Worm (Caenorhabditis elegans) whole organism, young adult: ENCODE data around the gene C16D9.8.

Experiments
- F10E7.11 ChIP-seq: sonication (generic microtip); optimal IDR thresholded peaks from 2 replicates; lab custom pipeline; 2017; ENCODE audit warnings: mild to moderate bottlenecking, missing genetic modification characterization, moderate library complexity, missing compliant biosample characterization
- F22D6.2 ChIP-seq: sonication (generic microtip); optimal IDR thresholded peaks from 2 replicates; lab custom pipeline; 2016; ENCODE audit warnings: mild to moderate bottlenecking, missing genetic modification characterization, missing compliant biosample characterization
- F23B12.7 ChIP-seq: sonication (generic microtip); optimal IDR thresholded peaks from 2 replicates; lab custom pipeline; 2017; ENCODE audit warnings: missing genetic modification characterization, mild to moderate bottlenecking, missing compliant biosample characterization, antibody characterized with exemption, moderate library complexity; ENCODE audit not compliant: insufficient read depth
- F39B2.1 ChIP-seq: fragments of 200-800 bp; sonication (Bioruptor generic); IDR thresholded peaks from 2 replicates; pipeline ENCODE4 v1.3.6; 2022; ENCODE audit warnings: missing genetic modification reagents, missing genetic modification characterization, missing compliant biosample characterization
- F55B11.4 ChIP-seq: sonication (generic microtip); optimal IDR thresholded peaks from 2 replicates; lab custom pipeline; 2016; ENCODE audit warnings: missing compliant biosample characterization, missing genetic modification characterization, borderline replicate concordance; ENCODE audit not compliant: insufficient read depth
- F57C9.4 ChIP-seq: sonication (generic microtip); optimal IDR thresholded peaks from 2 replicates; lab custom pipeline; 2017; ENCODE audit warnings: mild to moderate bottlenecking, missing genetic modification characterization, missing compliant biosample characterization
- K12H6.12 ChIP-seq: fragments of 200-800 bp; sonication (Bioruptor generic); optimal IDR thresholded peaks from 2 replicates; lab custom pipeline; 2018; ENCODE audit warnings: mild to moderate bottlenecking, missing genetic modification characterization, missing compliant biosample characterization
- T07F8.4 ChIP-seq: sonication (generic microtip); optimal IDR thresholded peaks from 2 replicates; lab custom pipeline; 2016; ENCODE audit warnings: mild to moderate bottlenecking, missing genetic modification characterization, moderate library complexity, missing compliant biosample characterization
- Y53G8AR.9 ChIP-seq: fragments of 200-800 bp; sonication (Bioruptor generic); conservative IDR thresholded peaks from 2 replicates; pipeline ENCODE4 v1.3.6; 2022; ENCODE audit warnings: missing genetic modification reagents, missing genetic modification characterization, missing compliant biosample characterization
- Y67H2A.10 ChIP-seq: fragments of 200-800 bp; sonication (Bioruptor generic); conservative IDR thresholded peaks from 2 replicates; pipeline ENCODE4 v1.3.6; 2022; ENCODE audit warnings: missing genetic modification reagents, missing genetic modification characterization, missing compliant biosample characterization
- ZK185.1 ChIP-seq: sonication (generic microtip); optimal IDR thresholded peaks from 2 replicates; lab custom pipeline; 2016; ENCODE audit warnings: mild to moderate bottlenecking, missing genetic modification characterization, missing compliant biosample characterization; ENCODE audit not compliant: poor library complexity, severe bottlenecking
- aptf-2 ChIP-seq: fragments of 200-800 bp; sonication (Bioruptor generic); conservative IDR thresholded peaks from 2 replicates; pipeline ENCODE4 v1.3.6; 2022; ENCODE audit warnings: missing genetic modification reagents, missing genetic modification characterization, missing compliant biosample characterization
- aptf-3 ChIP-seq: fragments of 200-800 bp; sonication (Bioruptor generic); IDR thresholded peaks from 2 replicates; pipeline ENCODE4 v1.3.6; 2022; ENCODE audit warnings: missing genetic modification characterization, missing compliant biosample characterization
- bed-2 ChIP-seq: fragments of 200-800 bp; sonication (Bioruptor generic); IDR thresholded peaks from 2 replicates; pipeline ENCODE4 v1.3.6; 2022; ENCODE audit warnings: missing genetic modification reagents, missing genetic modification characterization, missing compliant biosample characterization
- ccch-3 ChIP-seq: fragments of 200-800 bp; sonication (Bioruptor generic); optimal IDR thresholded peaks from 2 replicates; lab custom pipeline; 2018; ENCODE audit warnings: mild to moderate bottlenecking, missing genetic modification characterization, missing compliant biosample characterization
- cebp-2 ChIP-seq: fragments of 200-800 bp; sonication (Bioruptor generic); IDR thresholded peaks from 2 replicates; pipeline ENCODE4 v1.3.6; 2022; ENCODE audit warnings: missing genetic modification characterization, missing compliant biosample characterization
- ceh-40 ChIP-seq: fragments of 200-800 bp; sonication (Bioruptor generic); IDR thresholded peaks from 2 replicates; pipeline ENCODE4 v1.3.6; 2022; ENCODE audit warnings: missing genetic modification characterization, missing compliant biosample characterization
- ceh-58 ChIP-seq: fragments of 200-800 bp; sonication (Bioruptor generic); IDR thresholded peaks from 2 replicates; pipeline ENCODE4 v1.3.6; 2022; ENCODE audit warnings: missing genetic modification characterization, missing compliant biosample characterization
- ceh-79 ChIP-seq: sonication (generic microtip); optimal IDR thresholded peaks from 2 replicates; lab custom pipeline; 2017; ENCODE audit warnings: mild to moderate bottlenecking, missing genetic modification characterization, missing compliant biosample characterization
- ceh-91 ChIP-seq: fragments of 200-800 bp; sonication (Bioruptor generic); IDR thresholded peaks from 2 replicates; pipeline ENCODE4 v1.3.6; 2022; ENCODE audit warnings: missing genetic modification reagents, missing genetic modification characterization, missing compliant biosample characterization
- dox-1 ChIP-seq: fragments of 200-800 bp; sonication (Bioruptor generic); IDR thresholded peaks from 2 replicates; pipeline ENCODE4 v1.3.6; 2022; ENCODE audit warnings: missing genetic modification reagents, missing genetic modification characterization, missing compliant biosample characterization
- egl-18 ChIP-seq: fragments of 200-800 bp; sonication (Bioruptor generic); IDR thresholded peaks from 2 replicates; pipeline ENCODE4 v1.3.6; 2022; ENCODE audit warnings: missing genetic modification reagents, missing genetic modification characterization, missing compliant biosample characterization
- ets-4 ChIP-seq: fragments of 200-800 bp; sonication (Bioruptor generic); optimal IDR thresholded peaks from 2 replicates; lab custom pipeline; 2018; ENCODE audit warnings: mild to moderate bottlenecking, missing genetic modification characterization, missing compliant biosample characterization
- gei-17 ChIP-seq: fragments of 200-800 bp; sonication (Bioruptor generic); optimal IDR thresholded peaks from 2 replicates; lab custom pipeline; 2018; ENCODE audit warnings: mild to moderate bottlenecking, missing genetic modification characterization, missing compliant biosample characterization
- hlh-12 ChIP-seq: sonication (generic microtip); optimal IDR thresholded peaks from 2 replicates; lab custom pipeline; 2016; ENCODE audit warnings: missing genetic modification characterization, missing compliant biosample characterization
- hmg-1.2 ChIP-seq: fragments of 200-800 bp; sonication (Bioruptor generic); IDR thresholded peaks from 2 replicates; pipeline ENCODE4 v1.3.6; 2022; ENCODE audit warnings: missing genetic modification reagents, missing genetic modification characterization, missing compliant biosample characterization
- hsf-1 ChIP-seq: fragments of 200-800 bp; sonication (Bioruptor generic); IDR thresholded peaks from 2 replicates; pipeline ENCODE4 v1.3.6; 2022; ENCODE audit warnings: missing genetic modification reagents, missing genetic modification characterization, missing compliant biosample characterization
- lag-1 ChIP-seq: fragments of 200-800 bp; sonication (Bioruptor generic); IDR thresholded peaks from 2 replicates; pipeline ENCODE4 v1.3.6; 2022; ENCODE audit warnings: missing genetic modification reagents, missing genetic modification characterization, missing compliant biosample characterization
- lin-26 ChIP-seq: fragments of 200-800 bp; sonication (Bioruptor generic); IDR thresholded peaks from 2 replicates; pipeline ENCODE4 v1.3.6; 2022; ENCODE audit warnings: missing genetic modification reagents, missing genetic modification characterization, missing compliant biosample characterization
- mel-28 ChIP-seq: sonication (generic microtip); optimal IDR thresholded peaks from 2 replicates; lab custom pipeline; 2016; ENCODE audit warnings: borderline replicate concordance, mild to moderate bottlenecking, missing genetic modification characterization, missing compliant biosample characterization
- mes-4 ChIP-seq: sonication (generic microtip); optimal IDR thresholded peaks from 2 replicates; lab custom pipeline; 2016; ENCODE audit warnings: missing genotype, missing genetic modification characterization, missing compliant biosample characterization
- nfya-1 ChIP-seq: sonication (generic microtip); optimal IDR thresholded peaks from 2 replicates; lab custom pipeline; 2017; ENCODE audit warnings: antibody characterized with exemption, missing compliant biosample characterization, missing genetic modification characterization, borderline replicate concordance; ENCODE audit not compliant: insufficient read depth
- nhr-80 ChIP-seq: sonication (generic microtip); optimal IDR thresholded peaks from 2 replicates; lab custom pipeline; 2016; ENCODE audit warnings: missing genetic modification characterization, missing compliant biosample characterization
- pbrm-1 ChIP-seq: fragments of 200-800 bp; sonication (Bioruptor generic); IDR thresholded peaks from 2 replicates; pipeline ENCODE4 v1.3.6; 2022; ENCODE audit warnings: missing genetic modification reagents, missing genetic modification characterization, missing compliant biosample characterization
- rcor-1 ChIP-seq: fragments of 200-800 bp; sonication (Bioruptor generic); IDR thresholded peaks from 2 replicates; pipeline ENCODE4 v1.3.6; 2022; ENCODE audit warnings: missing genetic modification reagents, missing genetic modification characterization, missing compliant biosample characterization
- rpc-1 ChIP-seq, 2 experiments: fragments of 150-350 bp in 1 of 2; sonication (generic microtip) in 1 of 2; optimal IDR thresholded peaks; 2 replicates each; lab custom pipeline; 2014 to 2018; ENCODE audit warnings: missing biosample characterization in 1 of 2, missing genetic modification characterization in 1 of 2, missing genetic modification reagents in 1 of 2, missing genotype in 1 of 2
- sea-2 ChIP-seq: fragments of 200-800 bp; sonication (Bioruptor generic); IDR thresholded peaks from 2 replicates; pipeline ENCODE4 v1.3.6; 2022; ENCODE audit warnings: missing genetic modification characterization, missing compliant biosample characterization
- snpc-3.4 ChIP-seq: sonication (generic microtip); optimal IDR thresholded peaks from 2 replicates; lab custom pipeline; 2017; ENCODE audit warnings: missing genetic modification characterization, mild to moderate bottlenecking, missing compliant biosample characterization, antibody characterized with exemption, moderate library complexity, missing genotype, missing genetic modification reagents
- snpc-4 ChIP-seq, 5 experiments: fragments of 150-350 bp in 1 of 5; sonication (generic microtip) in 4 of 5; optimal IDR thresholded peaks; 2 replicates each; lab custom pipeline; 2014 to 2018; ENCODE audit warnings: missing genetic modification characterization in 5 of 5, missing biosample characterization in 3 of 5, antibody characterized with exemption in 2 of 5, mild to moderate bottlenecking in 2 of 5, missing compliant biosample characterization in 2 of 5, missing genotype in 2 of 5, moderate library complexity in 2 of 5, missing genetic modification reagents in 1 of 5
- somi-1 ChIP-seq: fragments of 200-800 bp; sonication (Bioruptor generic); optimal IDR thresholded peaks from 2 replicates; lab custom pipeline; 2018; ENCODE audit warnings: mild to moderate bottlenecking, missing genetic modification characterization, missing compliant biosample characterization
- tbp1 ChIP-seq: fragments of 200-800 bp; sonication (Bioruptor generic); optimal IDR thresholded peaks from 2 replicates; lab custom pipeline; 2018; ENCODE audit warnings: mild to moderate bottlenecking, missing genetic modification characterization, missing compliant biosample characterization
- unc-130 ChIP-seq: sonication (generic microtip); optimal IDR thresholded peaks from 2 replicates; lab custom pipeline; 2016; ENCODE audit warnings: missing genetic modification reagents, missing genetic modification characterization, missing compliant biosample characterization
- xnd-1 ChIP-seq: sonication (generic microtip); optimal IDR thresholded peaks from 2 replicates; lab custom pipeline; 2016; ENCODE audit warnings: missing genotype, missing genetic modification reagents, missing genetic modification characterization, missing compliant biosample characterization
- zfh-2 ChIP-seq: fragments of 200-800 bp; sonication (Bioruptor generic); conservative IDR thresholded peaks from 2 replicates; pipeline ENCODE4 v1.3.6; 2022; ENCODE audit warnings: missing genetic modification reagents, missing genetic modification characterization, missing compliant biosample characterization
- ztf-28 ChIP-seq: fragments of 200-800 bp; sonication (Bioruptor generic); IDR thresholded peaks from 2 replicates; pipeline ENCODE4 v1.3.6; 2022; ENCODE audit warnings: missing genetic modification reagents, missing genetic modification characterization, missing compliant biosample characterization
- ztf-6 ChIP-seq: fragments of 200-800 bp; sonication (Bioruptor generic); IDR thresholded peaks from 2 replicates; pipeline ENCODE4 v1.3.6; 2022; ENCODE audit warnings: missing genetic modification reagents, missing genetic modification characterization, missing compliant biosample characterization

C16D9.8 gene

DNA sequence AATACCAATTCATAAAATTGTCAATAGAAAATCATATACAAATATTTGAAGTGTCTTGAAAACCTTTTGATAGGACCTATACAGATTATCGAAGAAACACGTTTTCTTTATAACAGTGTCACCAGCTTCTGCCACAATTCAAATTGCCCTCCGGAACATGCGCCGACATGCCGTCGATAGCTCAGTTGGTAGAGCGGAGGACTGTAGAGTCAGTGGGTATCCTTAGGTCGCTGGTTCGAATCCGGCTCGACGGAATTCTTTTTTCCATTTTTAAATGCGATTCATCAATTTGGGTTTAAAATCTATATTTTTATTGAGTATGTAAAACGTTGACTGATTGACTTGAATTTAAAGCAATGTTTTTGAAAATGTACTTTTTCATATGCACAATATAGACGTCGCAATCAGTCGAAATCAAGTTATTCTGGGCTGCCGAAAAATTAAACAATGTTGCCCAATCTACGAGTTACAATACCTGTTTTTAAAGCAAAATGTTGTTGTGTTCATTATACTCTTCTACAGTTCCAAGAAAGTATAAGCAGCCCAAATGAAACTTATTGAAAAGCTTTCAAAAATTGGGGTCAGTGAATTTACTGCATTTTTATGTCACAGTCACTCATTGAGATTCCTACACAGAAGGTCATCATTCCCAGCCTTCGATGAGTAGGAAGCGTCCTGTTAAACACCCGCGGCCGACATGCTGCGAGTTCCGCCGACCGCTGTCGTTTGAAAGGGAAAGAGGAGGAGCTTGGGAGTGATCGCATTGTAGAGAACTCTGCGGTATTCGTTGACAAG, 15.9 kb downstream of the C16D9.8 start (continued):
- TF ChIP-seq hmg-1.2 (GFP tag; lab: Robert Waterston, UW) (peak; percentile 90), egl-18 (GFP tag; lab: Robert Waterston, UW) (no peak), ZK185.1 (peak; percentile 39), K12H6.12 (tag; lab: Kevin White, UChicago) (no peak), ets-4 (GFP tag; lab: Kevin White, UChicago) (no peak), snpc-3.4 (peak; percentile 97), F39B2.1 (GFP tag; lab: Robert Waterston, UW) (no peak), F22D6.2 (tag; lab: Kevin White, UChicago) (no peak), zfh-2 (GFP tag; lab: Robert Waterston, UW) (no peak), gei-17 (GFP tag; lab: Kevin White, UChicago) (no peak), rcor-1 (peak; percentile 90), aptf-2 (GFP tag; lab: Robert Waterston, UW) (no peak), F10E7.11 (no peak), hlh-12 (tag; lab: Kevin White, UChicago) (no peak), lin-26 (GFP tag; lab: Robert Waterston, UW) (no peak), somi-1 (GFP tag; lab: Kevin White, UChicago) (peak; percentile 11), pbrm-1 (peak; percentile 98), mel-28 (tag; lab: Kevin White, UChicago) (no peak), nhr-80 (tag; lab: Kevin White, UChicago) (peak; percentile 16), sea-2 (no peak), ztf-28 (no peak), ceh-91 (GFP tag; lab: Robert Waterston, UW) (0 out of 2 replicates have a peak, but pooled peaks have one; percentile 24), ceh-40 (GFP tag; lab: Robert Waterston, UW) (no peak), ceh-58 (no peak), dox-1 (GFP tag; lab: Robert Waterston, UW) (peak; percentile 84; the same call in 1 of the 2 replicates), ccch-3 (GFP tag; lab: Kevin White, UChicago) (no peak), T07F8.4 (tag; lab: Kevin White, UChicago) (no peak), F57C9.4 (tag; lab: Kevin White, UChicago) (no peak), F55B11.4 (tag; lab: Kevin White, UChicago) (no peak), rpc-1 (optimal IDR thresholded peaks at IDR 0.05; lab: Kevin White, UChicago) (peak; percentile 60), rpc-1 (tag; optimal IDR thresholded peaks at IDR 0.05; lab: Kevin White, UChicago) (peak; percentile 80), tbp1 (GFP tag; lab: Kevin White, UChicago) (peak; percentile 88), bed-2 (no peak), aptf-3 (GFP tag; lab: Robert Waterston, UW) (no peak), F23B12.7 (tag; lab: Kevin White, UChicago) (peak; percentile 86), cebp-2 (GFP tag; lab: Robert Waterston, UW) (no peak), mes-4 (tag; lab: Kevin White, UChicago) (peak; percentile 29), ceh-79 (no peak), Y67H2A.10 (GFP tag; lab: Robert Waterston, UW) (no peak), Y53G8AR.9 (GFP tag; lab: Robert Waterston, UW) (peak; percentile 82), ztf-6 (GFP tag; lab: Robert Waterston, UW) (no peak), nfya-1 (tag; lab: Kevin White, UChicago) (no peak), lag-1 (GFP tag; lab: Robert Waterston, UW) (no peak), snpc-4 (GFP tag; optimal IDR thresholded peaks at IDR 0.05; lab: Kevin White, UChicago) (peak; percentile 99), snpc-4 (tag; optimal IDR thresholded peaks at IDR 0.05; lab: Kevin White, UChicago) (peak; percentile 97 to 100 (median 99)), hsf-1 (GFP tag; lab: Robert Waterston, UW) (peak; percentile 91), unc-130 (peak; percentile 72), xnd-1 (peak; percentile 68)
